Worm (Caenorhabditis elegans): ENCODE results near the gene srt-22.

ce11 chrV:15350615-15351014 is 34.9 kb upstream of the srt-22 start, which contains the start of gene clec-231:
- TF ChIP-seq ama-1 (optimal IDR thresholded peaks at IDR 0.05) (no peak), aha-1 (tag) (no peak), lin-15B (tag; optimal IDR thresholded peaks at IDR 0.05) (no peak), ces-1 (GFP tag; optimal IDR thresholded peaks at IDR 0.05) (no peak), attf-4 (tag; optimal IDR thresholded peaks at IDR 0.05) (no peak), ceh-28 (tag; optimal IDR thresholded peaks at IDR 0.05) (no peak), tra-1 (GFP tag; IDR thresholded peaks at IDR 0.05) (no peak), skn-1 (tag; optimal IDR thresholded peaks at IDR 0.05) (no peak), Y105C5A.15 (GFP tag; IDR thresholded peaks at IDR 0.05) (no peak), nhr-28 (tag; optimal IDR thresholded peaks at IDR 0.05) (no peak), snpc-1.2 (GFP tag; IDR thresholded peaks at IDR 0.05) (no peak), ceh-82 (tag; optimal IDR thresholded peaks at IDR 0.05) (no peak)
